Worm (Caenorhabditis elegans) whole organism, L2 larva: Measurements from ENCODE around the gene Y43F4A.4.

Source experiments
- C34F6.9 ChIP-seq: fragments of 150-350 bp; optimal IDR thresholded peaks from 2 replicates; lab custom pipeline; 2014; ENCODE audit warnings: missing biosample characterization, missing genetic modification characterization
- F13H6.1 ChIP-seq: sonication (generic microtip); optimal IDR thresholded peaks from 2 replicates; lab custom pipeline; 2016; ENCODE audit warnings: missing genetic modification characterization, missing compliant biosample characterization
- R02D3.7 ChIP-seq: fragments of 150-350 bp; optimal IDR thresholded peaks from 2 replicates; lab custom pipeline; 2014; ENCODE audit warnings: missing biosample characterization, missing genetic modification characterization
- ZK546.5 ChIP-seq: sonication (generic microtip); optimal IDR thresholded peaks from 2 replicates; lab custom pipeline; 2017; ENCODE audit warnings: missing biosample characterization, missing genetic modification characterization
- alr-1 ChIP-seq: fragments of 150-350 bp; optimal IDR thresholded peaks from 2 replicates; lab custom pipeline; 2014; ENCODE audit warnings: missing biosample characterization, missing genetic modification characterization
- aly-2 ChIP-seq: fragments of 150-350 bp; optimal IDR thresholded peaks from 2 replicates; lab custom pipeline; 2014; ENCODE audit warnings: missing biosample characterization, missing genetic modification characterization
- ama-1 ChIP-seq: fragments of 150-350 bp; optimal IDR thresholded peaks from 2 replicates; lab custom pipeline; 2018; ENCODE audit warnings: inconsistent platforms
- ceh-16 ChIP-seq: fragments of 150-350 bp; optimal IDR thresholded peaks from 2 replicates; lab custom pipeline; 2014; ENCODE audit warnings: missing biosample characterization, missing genetic modification characterization
- ceh-82 ChIP-seq: fragments of 150-350 bp; optimal IDR thresholded peaks from 2 replicates; lab custom pipeline; 2014; ENCODE audit warnings: missing biosample characterization, missing genetic modification characterization
- crh-2 ChIP-seq: sonication (generic microtip); optimal IDR thresholded peaks from 2 replicates; lab custom pipeline; 2017; ENCODE audit warnings: missing biosample characterization, missing genetic modification characterization
- dmd-4 ChIP-seq: sonication (generic microtip); optimal IDR thresholded peaks from 2 replicates; lab custom pipeline; 2017; ENCODE audit warnings: missing biosample characterization, missing genetic modification characterization
- elt-1 ChIP-seq: fragments of 150-350 bp; optimal IDR thresholded peaks from 2 replicates; lab custom pipeline; 2014; ENCODE audit warnings: missing biosample characterization, missing genetic modification characterization
- elt-3 ChIP-seq: sonication (generic microtip); optimal IDR thresholded peaks from 2 replicates; lab custom pipeline; 2017; ENCODE audit warnings: missing biosample characterization, missing genetic modification characterization
- lin-11 ChIP-seq: fragments of 150-350 bp; sonication (generic microtip); optimal IDR thresholded peaks from 2 replicates; lab custom pipeline; 2014; ENCODE audit warnings: missing biosample characterization, missing genetic modification characterization, inconsistent platforms, mixed read lengths
- lin-13 ChIP-seq: fragments of 150-350 bp; optimal IDR thresholded peaks from 2 replicates; lab custom pipeline; 2014; ENCODE audit warnings: missing biosample characterization, missing genetic modification reagents, missing genetic modification characterization
- lin-39 ChIP-seq: fragments of 150-350 bp; optimal IDR thresholded peaks from 2 replicates; lab custom pipeline; 2014; ENCODE audit warnings: missing biosample characterization, missing genetic modification reagents, missing genetic modification characterization
- lsy-2 ChIP-seq, 2 experiments: fragments of 150-350 bp in 1 of 2; sonication (generic microtip) in 1 of 2; optimal IDR thresholded peaks; 2 replicates each; lab custom pipeline; 2014 to 2017; ENCODE audit warnings: missing biosample characterization in 2 of 2, missing genetic modification characterization in 2 of 2
- nhr-11 ChIP-seq: fragments of 150-350 bp; optimal IDR thresholded peaks from 2 replicates; lab custom pipeline; 2014; ENCODE audit warnings: missing biosample characterization, missing genetic modification characterization
- nhr-21 ChIP-seq: fragments of 150-350 bp; optimal IDR thresholded peaks from 2 replicates; lab custom pipeline; 2014; ENCODE audit warnings: missing biosample characterization, missing genetic modification characterization
- nhr-23 ChIP-seq: fragments of 150-350 bp; optimal IDR thresholded peaks from 2 replicates; lab custom pipeline; 2014; ENCODE audit warnings: missing biosample characterization, missing genetic modification reagents, missing genetic modification characterization
- nhr-77 ChIP-seq: fragments of 150-350 bp; optimal IDR thresholded peaks from 2 replicates; lab custom pipeline; 2014; ENCODE audit warnings: missing biosample characterization, missing genetic modification characterization
- peb-1 ChIP-seq: fragments of 150-350 bp; optimal IDR thresholded peaks from 2 replicates; lab custom pipeline; 2014; ENCODE audit warnings: missing biosample characterization, missing genetic modification characterization
- sem-4 ChIP-seq: fragments of 150-350 bp; optimal IDR thresholded peaks from 2 replicates; lab custom pipeline; 2014; ENCODE audit warnings: missing biosample characterization, missing genetic modification reagents, missing genetic modification characterization
- sma-3 ChIP-seq: sonication (generic microtip); optimal IDR thresholded peaks from 2 replicates; lab custom pipeline; 2016; ENCODE audit warnings: missing genetic modification reagents, missing genetic modification characterization, missing compliant biosample characterization
- sma-9 ChIP-seq, 2 experiments: fragments of 150-350 bp in 1 of 2; sonication (generic microtip) in 1 of 2; optimal IDR thresholded peaks; 2 replicates each; lab custom pipeline; 2014 to 2016; ENCODE audit warnings: missing genetic modification characterization in 2 of 2, mild to moderate bottlenecking in 1 of 2, missing biosample characterization in 1 of 2, missing compliant biosample characterization in 1 of 2, missing genetic modification reagents in 1 of 2, moderate library complexity in 1 of 2
- snpc-4 ChIP-seq: fragments of 150-350 bp; optimal IDR thresholded peaks from 2 replicates; lab custom pipeline; 2014; ENCODE audit warnings: missing biosample characterization, missing genetic modification characterization
- unc-55 ChIP-seq: fragments of 150-350 bp; sonication (generic microtip); optimal IDR thresholded peaks from 3 replicates; lab custom pipeline; 2014; ENCODE audit warnings: missing biosample characterization, missing genetic modification reagents, missing genetic modification characterization
- unc-62 ChIP-seq: fragments of 150-350 bp; optimal IDR thresholded peaks from 2 replicates; lab custom pipeline; 2014; ENCODE audit warnings: missing biosample characterization, missing genetic modification reagents, missing genetic modification characterization
- zag-1 ChIP-seq: fragments of 150-350 bp; optimal IDR thresholded peaks from 2 replicates; lab custom pipeline; 2014; ENCODE audit warnings: missing biosample characterization, missing genetic modification characterization
- ztf-1 ChIP-seq: fragments of 200-800 bp; sonication (Bioruptor generic); conservative IDR thresholded peaks from 2 replicates; pipeline ENCODE4 v1.3.6; 2022; ENCODE audit warnings: missing genetic modification characterization, missing compliant biosample characterization
- ztf-11 ChIP-seq: sonication (generic microtip); optimal IDR thresholded peaks from 2 replicates; lab custom pipeline; 2017; ENCODE audit warnings: missing biosample characterization, missing genetic modification characterization
- ztf-4 ChIP-seq: fragments of 150-350 bp; optimal IDR thresholded peaks from 2 replicates; lab custom pipeline; 2014; ENCODE audit warnings: missing biosample characterization, missing genetic modification characterization

Y43F4A.4 gene

ce11 chrIII:13275784-13276183, 30.4 kb downstream of the Y43F4A.4 start (continued):
- TF ChIP-seq lsy-2 (tag; optimal IDR thresholded peaks at IDR 0.05; lab: Kevin White, UChicago) = peak; percentile 4 to 76
- TF ChIP-seq nhr-11 = no peak
- peak; percentile 88 for TF ChIP-seq F13H6.1 (tag; lab: Kevin White, UChicago)
- peak; percentile 89 for TF ChIP-seq C34F6.9 (tag; lab: Kevin White, UChicago)
- TF ChIP-seq ama-1 (lab: Kevin White, UChicago) = no peak
- TF ChIP-seq ceh-16 (tag; lab: Kevin White, UChicago) = no peak
- no peak for TF ChIP-seq ceh-82
- TF ChIP-seq ztf-11 (tag; lab: Kevin White, UChicago) = no peak
- no peak for TF ChIP-seq sma-3 (GFP tag; lab: Kevin White, UChicago)

- TF ChIP-seq snpc-4 (tag; lab: Kevin White, UChicago) = no peak
- TF ChIP-seq lin-39 (tag; lab: Kevin White, UChicago) = no peak
- TF ChIP-seq unc-55 (GFP tag; lab: Kevin White, UChicago) = no peak
- no peak for TF ChIP-seq aly-2
- TF ChIP-seq R02D3.7 = no peak
- no peak for TF ChIP-seq lsy-2 (tag; optimal IDR thresholded peaks at IDR 0.05; lab: Kevin White, UChicago)
- no peak for TF ChIP-seq nhr-77 (tag; lab: Kevin White, UChicago)
- TF ChIP-seq alr-1 (tag; lab: Kevin White, UChicago) = no peak
- TF ChIP-seq sem-4 (tag; lab: Kevin White, UChicago) = no peak
Observed at ce11 chrIII:13276958-13277357, 31.6 kb downstream of the Y43F4A.4 start, which contains the start of gene unc-64. Gene unc-64, plus strand, starts transcription at chrIII:13277258.

DNA sequence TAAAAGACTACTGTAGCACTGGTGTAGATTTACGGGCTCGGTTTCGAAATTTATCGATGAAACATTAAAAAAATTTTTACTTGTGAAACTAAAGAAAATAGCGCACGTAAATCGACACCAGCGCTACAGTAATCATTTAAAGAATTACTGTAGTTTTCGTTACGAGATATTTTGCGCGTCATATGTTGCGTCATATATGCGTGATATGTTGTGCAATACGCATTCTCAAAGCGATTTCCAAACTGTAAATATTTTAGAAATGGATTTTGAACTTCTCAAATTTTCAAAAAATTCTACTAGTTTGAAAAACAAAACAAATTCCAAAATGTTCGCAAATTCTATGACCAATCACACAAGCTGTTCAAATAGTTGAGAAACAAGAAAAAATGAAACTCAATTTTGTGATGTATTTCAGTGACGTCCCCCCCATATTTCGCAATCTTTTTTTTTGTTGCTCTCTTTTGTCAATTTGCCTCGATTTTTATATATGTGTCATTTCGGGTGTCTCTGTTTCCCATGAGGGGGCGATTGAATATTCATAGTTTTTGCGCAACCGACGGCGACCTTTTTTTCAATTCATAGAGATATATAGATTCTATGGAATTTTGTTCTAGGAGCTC, 32.6 kb downstream of the Y43F4A.4 start:
- peak; percentile 9 for TF ChIP-seq C34F6.9 (tag; lab: Kevin White, UChicago)
- TF ChIP-seq elt-3 = no peak
- no peak for TF ChIP-seq nhr-23 (tag; lab: Kevin White, UChicago)
- TF ChIP-seq F13H6.1 (tag; lab: Kevin White, UChicago) = no peak
- no peak for TF ChIP-seq zag-1 (tag; lab: Kevin White, UChicago)
- TF ChIP-seq peb-1 (tag; lab: Kevin White, UChicago) = no peak
- peak; percentile 25 for TF ChIP-seq unc-55 (GFP tag; lab: Kevin White, UChicago)
- no peak for TF ChIP-seq aly-2
- TF ChIP-seq ztf-4 (tag; lab: Kevin White, UChicago) = no peak
- no peak for TF ChIP-seq sma-9 (GFP tag; optimal IDR thresholded peaks at IDR 0.05; lab: Kevin White, UChicago)
- no peak for TF ChIP-seq sma-9 (tag; optimal IDR thresholded peaks at IDR 0.05; lab: Kevin White, UChicago)
- no peak for TF ChIP-seq lin-11 (tag; lab: Kevin White, UChicago)
- TF ChIP-seq ztf-1 (GFP tag; lab: Robert Waterston, UW) = no peak
- no peak for TF ChIP-seq lin-13 (GFP tag; lab: Kevin White, UChicago)
- TF ChIP-seq R02D3.7 = no peak
- TF ChIP-seq lin-39 (tag; lab: Kevin White, UChicago) = no peak
- TF ChIP-seq ZK546.5 (tag; lab: Kevin White, UChicago) = no peak
- TF ChIP-seq dmd-4 (tag; lab: Kevin White, UChicago) = no peak

- TF ChIP-seq dmd-4 (tag; lab: Kevin White, UChicago) = no peak
- TF ChIP-seq nhr-21 (tag; lab: Kevin White, UChicago) = no peak
- TF ChIP-seq crh-2 = no peak
- no peak for TF ChIP-seq F13H6.1 (tag; lab: Kevin White, UChicago)
- TF ChIP-seq unc-62 (GFP tag; lab: Kevin White, UChicago) = no peak
- no peak for TF ChIP-seq R02D3.7
- no peak for TF ChIP-seq elt-1 (tag; lab: Kevin White, UChicago)
- TF ChIP-seq zag-1 (tag; lab: Kevin White, UChicago) = no peak
Observed at ce11 chrIII:13285421-13285820, 40.0 kb downstream of the Y43F4A.4 start, which contains the start of gene F56A8.8. Gene F56A8.8, plus strand, starts transcription at chrIII:13285721.

ce11 chrIII:13292971-13293514, 47.7 kb downstream of the Y43F4A.4 start, which contains the start of gene set-25:
Gene set-25, minus strand, starts transcription at chrIII:13293090.
- TF ChIP-seq lsy-2 (tag; optimal IDR thresholded peaks at IDR 0.05; lab: Kevin White, UChicago) (peak in 1 of 2 experiments; percentile 37), sma-3 (GFP tag; lab: Kevin White, UChicago) (peak; percentile 8)
